Fruit fly (Drosophila melanogaster) S2 (cell line): ENCODE measurements around the gene Lip2.

ENCODE experiments used
- CG8478 ChIP-seq: fragments of >200 bp; optimal IDR thresholded peaks from 2 replicates; lab custom pipeline; 2018
- CTCF ChIP-seq, 2 experiments: fragments of >200 bp; optimal IDR thresholded peaks; 2 replicates each; lab custom pipeline; 2018

- TF ChIP-seq CTCF (optimal IDR thresholded peaks at IDR 0.05; lab: Kevin White, UChicago) (no peak), CG8478 (lab: Kevin White, UChicago) (no peak)
Measured at dm6 chr2L:10752668-10753067, 43.4 kb upstream of the Lip2 start.
